Worm (Caenorhabditis elegans) whole organism, late embryonic: ENCODE data around the gene ZC513.3.

ENCODE experiments used
- F13H6.1 ChIP-seq: sonication (generic microtip); optimal IDR thresholded peaks from 2 replicates; lab custom pipeline; 2016; ENCODE audit warnings: missing genetic modification characterization, missing compliant biosample characterization
- ama-1 ChIP-seq: fragments of 150-350 bp; optimal IDR thresholded peaks from 2 replicates; lab custom pipeline; 2014
- ceh-22 ChIP-seq: sonication (generic microtip); optimal IDR thresholded peaks from 2 replicates; lab custom pipeline; 2017; ENCODE audit warnings: missing biosample characterization, missing genetic modification characterization
- pha-4 ChIP-seq: fragments of 150-350 bp; optimal IDR thresholded peaks from 2 replicates; lab custom pipeline; 2018; ENCODE audit warnings: missing biosample characterization, missing genetic modification reagents, missing genetic modification characterization
- sox-4 ChIP-seq: sonication (generic microtip); optimal IDR thresholded peaks from 2 replicates; lab custom pipeline; 2017; ENCODE audit warnings: mild to moderate bottlenecking, missing genetic modification characterization, inconsistent platforms, missing compliant biosample characterization
- syd-9 ChIP-seq: sonication (generic microtip); optimal IDR thresholded peaks from 2 replicates; lab custom pipeline; 2016; ENCODE audit warnings: mild to moderate bottlenecking, missing genetic modification characterization, moderate library complexity, missing compliant biosample characterization
- unc-86 ChIP-seq: sonication (generic microtip); optimal IDR thresholded peaks from 2 replicates; lab custom pipeline; 2016; ENCODE audit warnings: missing genetic modification characterization, missing compliant biosample characterization
- ztf-16 ChIP-seq: sonication (generic microtip); optimal IDR thresholded peaks from 2 replicates; lab custom pipeline; 2017; ENCODE audit warnings: missing genetic modification characterization, missing compliant biosample characterization

ce11 chrV:8027429-8028142 lies 19.2 kb upstream of the ZC513.3 start:
- no peak for TF ChIP-seq ama-1 (lab: Kevin White, UChicago)
- no peak for TF ChIP-seq ceh-22 (tag; lab: Kevin White, UChicago)
- TF ChIP-seq unc-86: no peak
- TF ChIP-seq sox-4 (tag; lab: Kevin White, UChicago): no peak
- TF ChIP-seq syd-9: no peak
- no peak for TF ChIP-seq F13H6.1 (tag; lab: Kevin White, UChicago)
- no peak for TF ChIP-seq pha-4 (tag; lab: Kevin White, UChicago)
- TF ChIP-seq ztf-16: no peak
